Worm (Caenorhabditis elegans): ENCODE measurements around the gene arrd-16.

Gene arrd-16

DNA sequence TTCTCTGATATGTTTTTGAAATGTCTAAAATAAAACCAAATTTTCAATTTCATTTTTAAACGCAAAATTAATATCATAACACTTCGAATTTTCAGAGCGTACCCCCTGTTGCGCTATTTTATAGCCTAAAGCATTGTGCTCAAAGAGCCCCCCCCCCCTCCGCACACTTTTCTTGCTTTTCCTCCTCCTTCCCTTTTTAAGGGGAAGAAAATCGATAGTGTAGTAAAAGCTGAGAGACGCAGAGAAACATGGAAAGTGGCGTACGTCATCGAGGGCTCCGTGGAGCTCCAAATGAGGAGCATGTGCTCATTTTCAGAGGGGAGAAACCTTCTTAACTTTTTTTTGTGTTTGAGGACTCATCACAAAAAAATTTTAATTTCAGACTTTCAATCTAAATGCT is 12.0 kb upstream of the arrd-16 start, which contains the start of gene cccp-1:
TSS of gene cccp-1 (plus strand) at position 377 of the 400 bp plus-strand sequence.
- TF ChIP-seq unc-62 (GFP tag; optimal IDR thresholded peaks at IDR 0.05): no peak

DNA sequence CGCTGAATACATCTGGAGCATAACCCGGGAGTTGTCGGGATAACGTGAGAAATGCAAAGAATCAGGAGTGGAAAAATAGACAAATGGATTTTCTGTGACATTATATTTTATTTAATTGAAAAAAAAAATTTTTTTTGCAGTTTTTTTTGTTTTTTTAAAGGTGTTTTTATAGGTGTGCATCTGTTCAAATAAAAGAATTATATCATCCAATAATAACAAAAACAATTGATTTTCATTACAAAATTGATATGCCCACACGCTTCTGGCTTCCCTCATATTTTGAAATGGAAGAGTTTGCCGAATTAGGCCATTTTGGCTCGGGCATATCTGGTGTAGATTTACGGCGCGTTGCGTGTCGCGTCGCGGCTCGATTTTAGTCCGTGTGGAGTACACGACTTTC is 7.5 kb downstream of the arrd-16 start, which contains the start of gene Y49E10.25:
TSS of gene Y49E10.25 (minus strand) at position 101 of the 400 bp plus-strand sequence.
- TF ChIP-seq unc-62 (GFP tag; optimal IDR thresholded peaks at IDR 0.05): no peak

DNA sequence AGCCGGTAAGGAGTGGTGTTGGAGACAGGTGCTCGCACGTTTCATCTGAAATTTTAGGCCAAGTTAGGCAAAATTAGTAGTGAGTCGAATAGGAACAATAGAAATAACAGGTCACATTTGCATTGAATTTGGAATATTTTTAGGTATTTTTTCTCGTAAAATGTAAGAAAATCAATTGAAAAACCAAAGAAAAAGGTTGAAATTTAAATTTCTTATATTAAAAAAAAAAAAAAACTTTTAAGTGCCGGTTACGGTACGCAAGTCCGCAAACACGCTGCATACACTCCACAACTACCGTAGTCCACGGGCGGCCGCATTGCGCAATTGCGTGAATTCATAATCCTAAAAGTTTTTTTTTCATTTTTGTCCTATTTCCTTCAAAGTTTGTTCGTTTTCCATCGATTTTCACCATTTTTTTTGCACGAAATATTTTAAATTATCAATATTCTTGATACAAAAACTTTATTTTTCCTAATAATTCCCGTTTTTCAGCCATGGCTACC is 11.1 kb downstream of the arrd-16 start, which contains the start of the genes Y111B2A.1 and Y111B2A.2:
TSS of gene Y111B2A.1 (minus strand) at position 51 of the 503 bp plus-strand sequence.
TSS of gene Y111B2A.2 (plus strand) at position 493 of the 503 bp plus-strand sequence.
- no peak for TF ChIP-seq unc-62 (GFP tag; optimal IDR thresholded peaks at IDR 0.05)

DNA sequence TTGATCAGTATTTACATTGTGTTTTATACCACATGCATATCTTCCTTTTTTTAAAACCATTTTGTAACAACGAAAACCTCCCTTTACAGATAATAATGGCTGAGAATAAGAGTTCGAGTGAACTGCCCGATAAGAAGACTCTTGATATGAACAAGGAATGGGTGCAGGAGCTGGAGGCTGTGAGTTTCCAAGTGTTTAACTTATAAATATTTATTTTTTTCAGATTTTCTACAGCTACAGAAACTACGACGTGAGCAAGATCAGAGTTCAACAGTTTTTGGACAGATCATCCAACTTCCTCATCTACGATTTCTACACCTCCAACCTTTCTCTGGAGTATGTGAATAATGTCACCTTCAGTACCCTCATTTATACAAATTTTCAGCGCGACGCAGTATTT is 11.9 kb downstream of the arrd-16 start, which contains the start of gene herd-1:
TSS of gene herd-1 (plus strand) at position 90 of the 400 bp plus-strand sequence.
- TF ChIP-seq unc-62 (GFP tag; optimal IDR thresholded peaks at IDR 0.05): no peak

DNA sequence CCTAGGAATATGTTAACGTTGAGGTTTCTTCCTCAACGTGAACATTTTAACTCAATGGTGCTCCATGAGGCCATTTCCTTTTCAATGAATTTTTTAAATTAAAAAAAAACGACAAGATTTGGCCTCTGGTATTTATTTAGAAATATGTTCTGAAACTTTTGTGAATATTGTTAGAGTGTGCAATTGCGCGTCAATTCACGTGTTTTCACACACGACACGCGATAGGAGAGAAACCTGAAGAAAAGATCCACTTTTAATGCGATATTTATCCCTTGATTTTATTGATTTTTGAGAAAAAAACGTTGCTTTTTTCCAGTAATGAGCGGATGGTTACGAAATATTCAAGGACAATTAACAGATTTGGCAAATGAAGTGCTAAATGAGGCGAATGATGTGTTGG is 14.7 kb downstream of the arrd-16 start, which contains the start of gene sql-1:
TSS of gene sql-1 (plus strand) at position 313 of the 400 bp plus-strand sequence.
- TF ChIP-seq unc-62 (GFP tag; optimal IDR thresholded peaks at IDR 0.05): no peak

DNA sequence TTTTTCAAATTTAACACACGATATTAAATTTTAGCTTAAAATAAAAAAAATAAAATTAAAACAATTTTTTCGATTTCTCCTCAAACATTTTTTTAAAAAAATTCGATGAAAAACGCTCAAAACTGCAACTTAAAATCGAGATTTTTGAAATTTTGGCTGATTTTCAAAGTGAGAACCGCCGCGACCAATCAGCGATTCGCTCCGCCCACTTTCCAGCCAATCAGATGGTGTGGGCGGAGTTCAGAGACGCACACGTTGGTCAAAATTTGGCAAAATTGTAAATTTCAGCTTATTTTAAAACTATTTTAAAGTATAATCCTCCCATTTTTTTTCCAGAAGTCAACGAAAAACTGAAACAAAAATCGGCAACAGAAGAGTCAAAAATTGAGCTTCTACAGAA is 26.0 kb downstream of the arrd-16 start:
- TF ChIP-seq unc-62 (GFP tag; optimal IDR thresholded peaks at IDR 0.05): no peak

DNA sequence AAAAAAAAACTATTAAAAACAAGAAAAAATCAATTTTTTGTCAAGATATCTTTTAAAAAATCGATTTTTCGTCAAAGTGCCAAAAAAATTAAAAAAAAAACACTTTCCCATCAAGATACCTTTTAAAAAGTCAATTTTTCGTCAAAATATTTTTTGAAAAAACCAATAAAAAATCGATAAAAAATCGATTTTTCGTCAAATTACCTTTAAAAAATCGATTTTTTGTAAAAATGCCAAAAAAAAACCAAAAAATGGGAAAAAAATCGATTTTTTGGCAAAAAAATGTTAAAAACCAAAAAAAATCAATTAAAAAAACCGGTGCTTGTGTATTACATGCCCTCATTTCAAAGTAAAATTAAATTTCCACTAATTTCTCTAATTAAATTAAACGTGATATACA is 33.1 kb downstream of the arrd-16 start:
- TF ChIP-seq unc-62 (GFP tag; optimal IDR thresholded peaks at IDR 0.05): no peak

DNA sequence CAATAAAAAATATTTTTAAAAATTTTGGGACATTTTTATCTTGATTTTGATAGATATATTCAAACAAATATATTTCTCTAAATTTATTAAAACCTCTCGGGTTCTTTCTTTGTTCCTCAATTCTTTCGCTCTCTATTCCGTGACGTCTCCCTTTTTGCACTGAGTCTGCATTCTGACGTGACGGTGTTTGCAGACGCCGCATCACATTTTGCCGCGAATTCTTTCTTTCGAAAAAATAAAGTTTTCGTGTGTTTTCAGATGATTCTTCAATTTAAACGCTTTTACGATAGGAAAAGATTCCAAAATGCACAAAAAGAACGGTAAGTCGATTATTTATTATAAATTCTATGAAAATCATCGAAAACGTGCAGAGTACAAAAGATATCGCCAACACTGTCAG is 43.5 kb downstream of the arrd-16 start:
- no peak for TF ChIP-seq unc-62 (GFP tag; optimal IDR thresholded peaks at IDR 0.05)

DNA sequence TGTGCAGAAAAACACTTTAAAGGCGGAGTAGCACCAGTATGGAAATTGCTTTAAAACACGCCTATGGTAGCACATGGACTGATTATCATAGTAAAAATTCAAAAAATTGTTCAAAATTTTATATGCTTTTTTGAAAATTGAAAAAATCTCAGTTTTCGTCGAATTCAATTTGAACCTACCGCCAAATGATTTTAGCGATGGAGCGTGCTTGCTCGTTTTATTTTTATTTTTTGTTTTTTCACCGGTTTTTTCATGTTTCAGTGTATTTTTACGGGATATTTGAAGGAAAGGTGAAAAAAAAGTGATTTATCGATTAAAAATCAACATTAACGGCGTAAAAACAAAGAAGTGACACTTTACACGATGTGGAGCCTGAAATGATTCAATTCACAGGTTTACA is 49.4 kb downstream of the arrd-16 start:
- no peak for TF ChIP-seq unc-62 (GFP tag; optimal IDR thresholded peaks at IDR 0.05)

DNA sequence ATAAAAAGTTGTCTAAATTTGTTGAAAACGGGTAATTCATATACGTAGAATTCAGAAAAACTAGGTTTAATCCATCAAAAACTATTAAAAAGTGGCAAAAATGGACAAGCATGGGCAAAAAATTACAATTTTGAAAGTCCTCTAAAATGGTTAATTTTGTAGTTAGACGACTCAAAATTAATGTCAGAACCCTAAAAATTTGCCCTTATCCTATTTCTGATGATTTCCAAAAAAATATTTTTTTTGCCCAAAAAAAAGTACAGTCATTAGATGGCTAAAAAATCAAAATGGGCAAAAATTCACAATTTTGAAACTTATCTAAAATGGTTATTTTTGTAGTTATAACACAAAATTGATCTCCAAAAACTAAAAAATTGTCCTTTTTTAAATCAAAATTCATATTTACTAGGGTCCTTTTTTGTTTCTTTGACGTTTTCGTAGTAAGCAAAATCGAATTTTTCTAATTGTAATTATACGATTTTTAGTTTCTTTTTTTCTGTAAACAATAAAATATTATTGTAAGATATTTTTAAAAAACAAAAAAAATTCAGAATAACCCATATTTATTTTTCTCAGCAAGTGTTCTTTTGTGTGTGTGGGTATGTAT is 52.8 kb downstream of the arrd-16 start:
- TF ChIP-seq unc-62 (GFP tag; optimal IDR thresholded peaks at IDR 0.05): no peak

Data from whole organism, dauer.